Worm (Caenorhabditis elegans): Measurements from ENCODE around the gene PDB1.1.

PDB1.1 gene

ce11 chrX:7575939-7576338, 17.1 kb upstream of the PDB1.1 start:
- TF ChIP-seq crh-2 (tag; optimal IDR thresholded peaks at IDR 0.05) (peak; percentile 70), ZK546.5 (tag; optimal IDR thresholded peaks at IDR 0.05) (no peak), blmp-1 (tag; optimal IDR thresholded peaks at IDR 0.05; ENCODE audit: insufficient read depth) (peak; percentile 69), fos-1 (tag; optimal IDR thresholded peaks at IDR 0.05) (peak; percentile 88), sma-3 (GFP tag; optimal IDR thresholded peaks at IDR 0.05) (peak; percentile 9), sma-9 (GFP tag; optimal IDR thresholded peaks at IDR 0.05) (peak; percentile 71), sma-9 (tag; optimal IDR thresholded peaks at IDR 0.05) (no peak), egl-27 (tag; optimal IDR thresholded peaks at IDR 0.05) (peak; percentile 5), F13H6.1 (tag; optimal IDR thresholded peaks at IDR 0.05) (peak; percentile 47), lin-39 (tag; optimal IDR thresholded peaks at IDR 0.05) (no peak), mdl-1 (tag; optimal IDR thresholded peaks at IDR 0.05) (no peak), peb-1 (tag; optimal IDR thresholded peaks at IDR 0.05) (no peak), R02D3.7 (tag; optimal IDR thresholded peaks at IDR 0.05) (no peak), ama-1 (optimal IDR thresholded peaks at IDR 0.05) (no peak)

- TF ChIP-seq F13H6.1 (tag; optimal IDR thresholded peaks at IDR 0.05) (peak; percentile 72), sma-9 (GFP tag; optimal IDR thresholded peaks at IDR 0.05) (peak; percentile 56), sma-9 (tag; optimal IDR thresholded peaks at IDR 0.05) (no peak), C34F6.9 (tag; optimal IDR thresholded peaks at IDR 0.05) (peak; percentile 24), nhr-129 (tag; optimal IDR thresholded peaks at IDR 0.05) (peak; percentile 67), blmp-1 (tag; optimal IDR thresholded peaks at IDR 0.05; ENCODE audit: insufficient read depth) (no peak)
Observed at ce11 chrX:7573629-7574028, 14.7 kb upstream of the PDB1.1 start.

ce11 chrX:7573572-7573628, 14.5 kb upstream of the PDB1.1 start, which contains the start of the genes unc-98 and F08C6.18:
Gene unc-98, minus strand, starts transcription at chrX:7573619.
Gene F08C6.18, minus strand, starts transcription at chrX:7573628.
- TF ChIP-seq lin-13 (GFP tag; optimal IDR thresholded peaks at IDR 0.05): no peak
- TF ChIP-seq nhr-129 (tag; optimal IDR thresholded peaks at IDR 0.05): no peak
- TF ChIP-seq nhr-237 (tag; optimal IDR thresholded peaks at IDR 0.05): no peak
- TF ChIP-seq ceh-16 (tag; optimal IDR thresholded peaks at IDR 0.05): no peak
- TF ChIP-seq lsy-2 (tag; optimal IDR thresholded peaks at IDR 0.05): no peak
- no peak for TF ChIP-seq mdl-1 (tag; optimal IDR thresholded peaks at IDR 0.05)
- TF ChIP-seq nhr-11 (tag; optimal IDR thresholded peaks at IDR 0.05): no peak
- no peak for TF ChIP-seq fos-1 (tag; optimal IDR thresholded peaks at IDR 0.05)
- no peak for TF ChIP-seq elt-1 (tag; optimal IDR thresholded peaks at IDR 0.05)
- TF ChIP-seq gmeb-1 (tag; optimal IDR thresholded peaks at IDR 0.05): no peak
- TF ChIP-seq nhr-77 (tag; optimal IDR thresholded peaks at IDR 0.05): no peak
- no peak for TF ChIP-seq R02D3.7 (tag; optimal IDR thresholded peaks at IDR 0.05)
- no peak for TF ChIP-seq sma-9 (GFP tag; optimal IDR thresholded peaks at IDR 0.05)
- no peak for TF ChIP-seq sma-9 (tag; optimal IDR thresholded peaks at IDR 0.05)
- no peak for TF ChIP-seq unc-39 (tag; optimal IDR thresholded peaks at IDR 0.05)
- TF ChIP-seq nhr-25 (tag; optimal IDR thresholded peaks at IDR 0.05): no peak
- no peak for TF ChIP-seq nhr-12 (tag; optimal IDR thresholded peaks at IDR 0.05)
- no peak for TF ChIP-seq nhr-6 (tag; optimal IDR thresholded peaks at IDR 0.05)
- TF ChIP-seq Y55F3AM.14 (GFP tag; optimal IDR thresholded peaks at IDR 0.05): no peak
- TF ChIP-seq mab-5 (tag; optimal IDR thresholded peaks at IDR 0.05): no peak

- TF ChIP-seq unc-55 (GFP tag; optimal IDR thresholded peaks at IDR 0.05) (peak; percentile 18), crh-2 (tag; optimal IDR thresholded peaks at IDR 0.05) (no peak)
Observed at ce11 chrX:7573172-7573571, 14.3 kb upstream of the PDB1.1 start.

- TF ChIP-seq nhr-23 (tag; optimal IDR thresholded peaks at IDR 0.05): no peak
- TF ChIP-seq unc-55 (GFP tag; optimal IDR thresholded peaks at IDR 0.05): peak; percentile 15
Observed at ce11 chrX:7572057-7572456, 13.2 kb upstream of the PDB1.1 start, which contains the start of gene pcyt-1. Gene pcyt-1, plus strand, starts transcription at chrX:7572357.

- TF ChIP-seq egl-27 (tag; optimal IDR thresholded peaks at IDR 0.05): no peak
- no peak for TF ChIP-seq gmeb-1 (tag; optimal IDR thresholded peaks at IDR 0.05)
- TF ChIP-seq mdl-1 (tag; optimal IDR thresholded peaks at IDR 0.05): no peak
- peak; percentile 32 for TF ChIP-seq crh-2 (tag; optimal IDR thresholded peaks at IDR 0.05)
- TF ChIP-seq nhr-10 (tag; optimal IDR thresholded peaks at IDR 0.05): no peak
- TF ChIP-seq nhr-23 (tag; optimal IDR thresholded peaks at IDR 0.05): no peak
- no peak for TF ChIP-seq blmp-1 (tag; optimal IDR thresholded peaks at IDR 0.05; ENCODE audit: insufficient read depth)
- no peak for TF ChIP-seq ceh-16 (tag; optimal IDR thresholded peaks at IDR 0.05)
- peak; percentile 16 for TF ChIP-seq fos-1 (tag; optimal IDR thresholded peaks at IDR 0.05)
- peak; percentile 2 for TF ChIP-seq sma-3 (GFP tag; optimal IDR thresholded peaks at IDR 0.05)
- no peak for TF ChIP-seq ztf-11 (tag; optimal IDR thresholded peaks at IDR 0.05)
- TF ChIP-seq nhr-11 (tag; optimal IDR thresholded peaks at IDR 0.05): no peak
- no peak for TF ChIP-seq ztf-1 (GFP tag; conservative IDR thresholded peaks at IDR 0.05)
- no peak for TF ChIP-seq lin-39 (tag; optimal IDR thresholded peaks at IDR 0.05)
- TF ChIP-seq unc-39 (tag; optimal IDR thresholded peaks at IDR 0.05): no peak
- no peak for TF ChIP-seq skn-1 (tag; optimal IDR thresholded peaks at IDR 0.05)
- TF ChIP-seq lin-13 (GFP tag; optimal IDR thresholded peaks at IDR 0.05): no peak
- TF ChIP-seq unc-55 (GFP tag; optimal IDR thresholded peaks at IDR 0.05): peak; percentile 39
- no peak for TF ChIP-seq ZK546.5 (tag; optimal IDR thresholded peaks at IDR 0.05)
- peak; percentile 16 for TF ChIP-seq nhr-129 (tag; optimal IDR thresholded peaks at IDR 0.05)
- TF ChIP-seq nhr-77 (tag; optimal IDR thresholded peaks at IDR 0.05): no peak
- no peak for TF ChIP-seq alr-1 (tag; optimal IDR thresholded peaks at IDR 0.05)
- no peak for TF ChIP-seq lin-11 (tag; optimal IDR thresholded peaks at IDR 0.05)
- TF ChIP-seq ama-1 (optimal IDR thresholded peaks at IDR 0.05): no peak
- TF ChIP-seq nhr-12 (tag; optimal IDR thresholded peaks at IDR 0.05): no peak
- TF ChIP-seq peb-1 (tag; optimal IDR thresholded peaks at IDR 0.05): no peak
- no peak for TF ChIP-seq R02D3.7 (tag; optimal IDR thresholded peaks at IDR 0.05)
- no peak for TF ChIP-seq snpc-4 (tag; optimal IDR thresholded peaks at IDR 0.05)
- TF ChIP-seq nhr-6 (tag; optimal IDR thresholded peaks at IDR 0.05): no peak
- peak; percentile 48 for TF ChIP-seq nhr-25 (tag; optimal IDR thresholded peaks at IDR 0.05)
Observed at ce11 chrX:7569685-7570518, 11.0 kb upstream of the PDB1.1 start, which contains the start of gene apy-1. Gene apy-1, minus strand, starts transcription at chrX:7569722.

Data from whole organism, L2 larva.